Worm (Caenorhabditis elegans): ENCODE measurements around the gene ace-1.

DNA sequence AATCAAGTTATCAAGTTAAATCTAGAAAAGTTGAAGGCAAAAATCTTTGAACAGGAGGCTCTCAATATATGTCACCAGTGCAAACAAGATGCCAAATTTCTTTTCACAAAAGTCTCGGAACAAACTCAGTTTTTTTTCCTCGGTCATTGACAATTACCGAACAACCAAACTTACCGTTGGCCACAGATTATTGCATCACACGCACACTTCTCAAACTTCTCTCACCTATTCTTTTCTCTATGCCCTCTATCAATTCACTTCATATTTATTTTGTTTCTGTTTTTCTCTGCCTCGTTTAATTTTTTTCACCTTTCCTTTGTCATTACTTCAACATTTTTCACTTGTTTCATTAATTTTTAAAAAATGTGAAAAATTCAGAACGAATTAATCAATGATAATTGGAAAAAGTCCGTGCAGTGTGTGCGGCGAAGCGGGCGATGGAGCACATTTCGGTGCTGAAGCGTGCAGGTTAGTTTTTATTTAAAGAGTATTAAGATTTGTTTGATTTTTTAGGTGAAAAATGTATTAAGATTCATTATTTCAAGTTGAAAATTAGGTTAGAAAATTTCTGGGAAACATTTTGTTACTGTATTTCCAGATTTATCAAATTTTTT lies 12.4 kb upstream of the ace-1 start, which contains the start of gene nhr-28:
- TF ChIP-seq Y116A8C.19 (tag; optimal IDR thresholded peaks at IDR 0.05; ENCODE audit: borderline replicate concordance) (no peak), lin-39 (tag; optimal IDR thresholded peaks at IDR 0.05) (no peak), ama-1 (optimal IDR thresholded peaks at IDR 0.05) (no peak), unc-62 (GFP tag; optimal IDR thresholded peaks at IDR 0.05) (no peak), ces-1 (GFP tag; optimal IDR thresholded peaks at IDR 0.05) (no peak), tlp-1 (tag; optimal IDR thresholded peaks at IDR 0.05) (no peak), ztf-11 (tag; optimal IDR thresholded peaks at IDR 0.05) (no peak), ceh-82 (tag; optimal IDR thresholded peaks at IDR 0.05) (no peak), F16B12.6 (tag; optimal IDR thresholded peaks at IDR 0.05) (no peak)
